Fruit fly (Drosophila melanogaster): Measurements from ENCODE around the gene CG5989.

Gene CG5989

dm6 chr3L:8643810-8644552, 40.0 kb upstream of the CG5989 start:
- TF ChIP-seq Pif1A (GFP tag; optimal IDR thresholded peaks at IDR 0.05) (no peak), CG4496 (GFP tag; IDR thresholded peaks at IDR 0.05) (peak; percentile 72; the same call in 2 of the 3 replicates)

dm6 chr3L:8641049-8641448, 37.1 kb upstream of the CG5989 start:
- TF ChIP-seq Pif1B (GFP tag; optimal IDR thresholded peaks at IDR 0.05) (no peak), D1 (tag; optimal IDR thresholded peaks at IDR 0.05) (no peak), gl (tag; optimal IDR thresholded peaks at IDR 0.05) (no peak), Ets98B (GFP tag; IDR thresholded peaks at IDR 0.05) (0 out of 2 replicates have a peak, but pooled peaks have one; percentile 21), CG15710 (tag; optimal IDR thresholded peaks at IDR 0.05) (no peak), CG32121 (GFP tag; IDR thresholded peaks at IDR 0.05) (no peak), CG8301 (tag; optimal IDR thresholded peaks at IDR 0.05) (peak; percentile 4)

dm6 chr3L:8640139-8640538, 36.2 kb upstream of the CG5989 start, which contains the start of gene Cpr66D:
TSS of gene Cpr66D (plus strand) at chr3L:8640439.
- TF ChIP-seq CG4496 (GFP tag; IDR thresholded peaks at IDR 0.05), result 0 out of 3 replicates have a peak, but pooled peaks have one; percentile 24
- TF ChIP-seq CG8159 (tag; optimal IDR thresholded peaks at IDR 0.05), result no peak

- TF ChIP-seq CG10348 (GFP tag; IDR thresholded peaks at IDR 0.05), result no peak
Measured at dm6 chr3L:8633614-8634325, 29.8 kb upstream of the CG5989 start, which contains the start of gene Cdc6. TSS of gene Cdc6 (minus strand) at chr3L:8634069.

- TF ChIP-seq Pif1B (GFP tag; optimal IDR thresholded peaks at IDR 0.05) (no peak), CG32121 (GFP tag; IDR thresholded peaks at IDR 0.05) (no peak), CG9948 (tag; optimal IDR thresholded peaks at IDR 0.05) (no peak), CG17806 (tag; optimal IDR thresholded peaks at IDR 0.05) (no peak), D1 (tag; optimal IDR thresholded peaks at IDR 0.05) (no peak)
Measured at dm6 chr3L:8629701-8630343, 25.9 kb upstream of the CG5989 start.

dm6 chr3L:8628964-8629363, 25.0 kb upstream of the CG5989 start:
- TF ChIP-seq CG13204 (GFP tag; optimal IDR thresholded peaks at IDR 0.05) (no peak), CG10348 (GFP tag; IDR thresholded peaks at IDR 0.05) (no peak), CG8301 (tag; optimal IDR thresholded peaks at IDR 0.05) (no peak), Snoo (tag; optimal IDR thresholded peaks at IDR 0.05) (peak; percentile 35), CG4496 (GFP tag; IDR thresholded peaks at IDR 0.05) (no peak), CG32121 (GFP tag; IDR thresholded peaks at IDR 0.05) (no peak), Ets98B (GFP tag; IDR thresholded peaks at IDR 0.05) (0 out of 2 replicates have a peak, but pooled peaks have one; percentile 19)

- TF ChIP-seq Ets98B (GFP tag; IDR thresholded peaks at IDR 0.05), result no peak
Measured at dm6 chr3L:8627839-8628827, 24.2 kb upstream of the CG5989 start.

- TF ChIP-seq rn (GFP tag; IDR thresholded peaks at IDR 0.05), result no peak
- no peak for TF ChIP-seq CG4496 (GFP tag; IDR thresholded peaks at IDR 0.05)
- TF ChIP-seq Snoo (tag; optimal IDR thresholded peaks at IDR 0.05), result no peak
- no peak for TF ChIP-seq EcR (GFP tag; optimal IDR thresholded peaks at IDR 0.05)
- no peak for TF ChIP-seq CG13204 (GFP tag; optimal IDR thresholded peaks at IDR 0.05)
Measured at dm6 chr3L:8623702-8624421, 19.9 kb upstream of the CG5989 start, which contains the start of the genes GAPsec and Zasp66. TSS of gene GAPsec (minus strand) at chr3L:8623901. TSS of gene Zasp66 (plus strand) at chr3L:8624371.

All from whole organism, pupa.